Worm (Caenorhabditis elegans): ENCODE measurements around the gene somi-1.

DNA sequence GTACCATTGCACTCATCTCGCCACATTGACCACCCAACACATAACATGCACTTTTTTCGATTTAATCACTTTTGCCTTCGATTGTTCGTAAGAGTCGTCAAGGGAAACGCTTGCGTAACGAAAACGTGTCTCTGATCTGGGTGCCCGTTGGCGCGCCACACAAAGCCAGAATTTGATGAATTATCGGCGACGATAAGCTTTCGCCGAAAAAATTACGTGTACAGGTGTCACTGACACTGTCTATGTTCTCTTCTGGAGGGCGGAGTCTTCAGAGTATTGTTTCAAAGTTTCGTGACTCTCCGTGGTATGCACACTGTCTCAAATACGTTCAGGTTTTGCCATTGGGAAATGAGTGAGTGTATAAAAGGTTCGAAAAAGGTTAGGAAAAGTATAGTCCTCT lies 19.5 kb upstream of the somi-1 start, which contains the start of gene F53F1.4:
- TF ChIP-seq hlh-1 (tag; optimal IDR thresholded peaks at IDR 0.05) = no peak
- TF ChIP-seq ham-2 (GFP tag; optimal IDR thresholded peaks at IDR 0.05) = no peak
- no peak for TF ChIP-seq elt-3 (tag; optimal IDR thresholded peaks at IDR 0.05)

Data from whole organism, mixed stage, embryonic.